Worm (Caenorhabditis elegans) whole organism, L1 larva: ENCODE measurements around the gene C50F4.8.

Experiments
- C04F5.9 ChIP-seq: sonication (generic microtip); optimal IDR thresholded peaks from 2 replicates; lab custom pipeline; 2016; ENCODE audit warnings: missing genetic modification characterization, missing compliant biosample characterization
- C16A3.4 ChIP-seq: fragments of 150-350 bp; optimal IDR thresholded peaks from 2 replicates; lab custom pipeline; 2014; ENCODE audit warnings: missing biosample characterization, missing genetic modification characterization
- C34B4.2 ChIP-seq: sonication (generic microtip); optimal IDR thresholded peaks from 2 replicates; lab custom pipeline; 2017; ENCODE audit warnings: mild to moderate bottlenecking, missing genetic modification characterization, missing compliant biosample characterization
- Y116A8C.19 ChIP-seq: sonication (generic microtip); optimal IDR thresholded peaks from 2 replicates; lab custom pipeline; 2016; ENCODE audit warnings: missing compliant biosample characterization, missing genetic modification characterization, borderline replicate concordance
- aha-1 ChIP-seq: fragments of 150-350 bp; optimal IDR thresholded peaks from 2 replicates; lab custom pipeline; 2014; ENCODE audit warnings: missing biosample characterization, missing genetic modification characterization
- alr-1 ChIP-seq: fragments of 200-800 bp; sonication (Bioruptor generic); optimal IDR thresholded peaks from 2 replicates; lab custom pipeline; 2018; ENCODE audit warnings: borderline replicate concordance, mild to moderate bottlenecking, missing genetic modification characterization, missing compliant biosample characterization
- ama-1 ChIP-seq: fragments of 150-350 bp; optimal IDR thresholded peaks from 2 replicates; lab custom pipeline; 2014
- ceh-63 ChIP-seq: fragments of 200-800 bp; sonication (Bioruptor generic); optimal IDR thresholded peaks from 2 replicates; lab custom pipeline; 2018; ENCODE audit warnings: mild to moderate bottlenecking, missing genetic modification characterization, missing compliant biosample characterization
- ceh-82 ChIP-seq, 3 experiments: fragments of 150-350 bp in 1 of 3; sonication (generic microtip) in 2 of 3; optimal IDR thresholded peaks; 2 replicates each; lab custom pipeline; 2014 to 2017; ENCODE audit warnings: missing biosample characterization in 3 of 3, missing genetic modification characterization in 3 of 3
- ceh-90 ChIP-seq: sonication (generic microtip); optimal IDR thresholded peaks from 2 replicates; lab custom pipeline; 2016; ENCODE audit warnings: missing genetic modification characterization, missing compliant biosample characterization
- ces-1 ChIP-seq: fragments of 150-350 bp; optimal IDR thresholded peaks from 2 replicates; lab custom pipeline; 2014; ENCODE audit warnings: missing biosample characterization, missing genetic modification reagents, missing genetic modification characterization
- dpl-1 ChIP-seq, 3 experiments: fragments of 150-350 bp in 2 of 3; sonication (generic microtip) in 1 of 3; optimal IDR thresholded peaks; 2 replicates each; lab custom pipeline; 2014 to 2017; ENCODE audit warnings: missing biosample characterization in 3 of 3, missing genetic modification characterization in 3 of 3, missing genetic modification reagents in 3 of 3
- dsc-1 ChIP-seq: sonication (generic microtip); optimal IDR thresholded peaks from 2 replicates; lab custom pipeline; 2016; ENCODE audit warnings: mild to moderate bottlenecking, missing genetic modification characterization, missing compliant biosample characterization
- elt-2 ChIP-seq: sonication (generic microtip); optimal IDR thresholded peaks from 2 replicates; lab custom pipeline; 2016; ENCODE audit warnings: missing genetic modification characterization, mild to moderate bottlenecking, inconsistent platforms, missing compliant biosample characterization, missing genetic modification reagents
- fkh-10 ChIP-seq: sonication (generic microtip); optimal IDR thresholded peaks from 2 replicates; lab custom pipeline; 2017; ENCODE audit warnings: missing biosample characterization, missing genetic modification reagents, missing genetic modification characterization
- fkh-4 ChIP-seq: sonication (generic microtip); optimal IDR thresholded peaks from 2 replicates; lab custom pipeline; 2016; ENCODE audit warnings: missing compliant biosample characterization, missing genetic modification characterization, borderline replicate concordance
- fkh-8 ChIP-seq: sonication (generic microtip); optimal IDR thresholded peaks from 2 replicates; lab custom pipeline; 2016; ENCODE audit warnings: mild to moderate bottlenecking, missing genetic modification characterization, missing compliant biosample characterization
- hlh-17 ChIP-seq: fragments of 200-800 bp; sonication (Bioruptor generic); optimal IDR thresholded peaks from 2 replicates; lab custom pipeline; 2018; ENCODE audit warnings: missing genetic modification characterization, mild to moderate bottlenecking, missing compliant biosample characterization, moderate library complexity, borderline replicate concordance
- hpl-2 ChIP-seq: fragments of 150-350 bp; optimal IDR thresholded peaks from 2 replicates; lab custom pipeline; 2014; ENCODE audit warnings: missing biosample characterization, missing genetic modification reagents, missing genetic modification characterization
- isw-1 ChIP-seq: fragments of 200-800 bp; sonication (Bioruptor generic); IDR thresholded peaks from 2 replicates; pipeline ENCODE4 v1.3.6; 2022; ENCODE audit warnings: missing genetic modification characterization, missing compliant biosample characterization
- lin-13 ChIP-seq: fragments of 150-350 bp; optimal IDR thresholded peaks from 2 replicates; lab custom pipeline; 2014; ENCODE audit warnings: missing biosample characterization, missing genetic modification reagents, missing genetic modification characterization
- lin-14 ChIP-seq: fragments of 200-800 bp; sonication (Bioruptor generic); optimal IDR thresholded peaks from 2 replicates; lab custom pipeline; 2018; ENCODE audit warnings: mild to moderate bottlenecking, missing genetic modification characterization, moderate library complexity, missing compliant biosample characterization
- lin-35 ChIP-seq, 2 experiments: fragments of 150-350 bp; optimal IDR thresholded peaks; 2 replicates each; lab custom pipeline; 2014; ENCODE audit warnings: missing biosample characterization in 2 of 2, missing genetic modification characterization in 2 of 2, missing genetic modification reagents in 2 of 2
- lin-39 ChIP-seq: fragments of 150-350 bp; optimal IDR thresholded peaks from 2 replicates; lab custom pipeline; 2014; ENCODE audit warnings: missing biosample characterization, missing genetic modification reagents, missing genetic modification characterization
- lir-3 ChIP-seq: sonication (generic microtip); optimal IDR thresholded peaks from 2 replicates; lab custom pipeline; 2016; ENCODE audit warnings: mild to moderate bottlenecking, missing genetic modification characterization, moderate library complexity, missing compliant biosample characterization; ENCODE audit not compliant: poor library complexity
- lsy-2 ChIP-seq, 2 experiments: fragments of 150-350 bp; optimal IDR thresholded peaks; 2 replicates each; lab custom pipeline; 2014; ENCODE audit warnings: missing biosample characterization in 2 of 2, missing genetic modification characterization in 2 of 2
- mep-1 ChIP-seq: fragments of 150-350 bp; optimal IDR thresholded peaks from 2 replicates; lab custom pipeline; 2014; ENCODE audit warnings: missing biosample characterization, missing genetic modification characterization
- nhr-19 ChIP-seq: fragments of 200-800 bp; sonication (Bioruptor generic); conservative IDR thresholded peaks from 2 replicates; pipeline ENCODE4 v1.3.6; 2022; ENCODE audit warnings: missing genetic modification characterization, missing compliant biosample characterization
- nhr-20 ChIP-seq: sonication (generic microtip); optimal IDR thresholded peaks from 2 replicates; lab custom pipeline; 2016; ENCODE audit warnings: mild to moderate bottlenecking, missing genetic modification characterization, missing compliant biosample characterization
- nhr-47 ChIP-seq: sonication (generic microtip); optimal IDR thresholded peaks from 2 replicates; lab custom pipeline; 2016; ENCODE audit warnings: mild to moderate bottlenecking, missing genetic modification characterization, moderate library complexity, missing compliant biosample characterization
- nhr-71 ChIP-seq: sonication (generic microtip); optimal IDR thresholded peaks from 2 replicates; lab custom pipeline; 2016; ENCODE audit warnings: mild to moderate bottlenecking, missing genetic modification characterization, moderate library complexity, missing compliant biosample characterization
- nhr-76 ChIP-seq: sonication (generic microtip); optimal IDR thresholded peaks from 2 replicates; lab custom pipeline; 2017; ENCODE audit warnings: missing biosample characterization, missing genetic modification characterization
- nhr-77 ChIP-seq: fragments of 150-350 bp; optimal IDR thresholded peaks from 2 replicates; lab custom pipeline; 2014; ENCODE audit warnings: missing biosample characterization, missing genetic modification characterization
- nhr-85 ChIP-seq: sonication (generic microtip); peaks from one replicate; lab custom pipeline; 2016; ENCODE audit warnings: missing genetic modification characterization, inconsistent platforms, missing compliant biosample characterization
- nhr-90 ChIP-seq: sonication (generic microtip); optimal IDR thresholded peaks from 2 replicates; lab custom pipeline; 2016; ENCODE audit warnings: mild to moderate bottlenecking, missing genetic modification characterization, missing compliant biosample characterization; ENCODE audit not compliant: poor library complexity
- pag-3 ChIP-seq: sonication (generic microtip); optimal IDR thresholded peaks from 2 replicates; lab custom pipeline; 2017; ENCODE audit warnings: missing genetic modification characterization, mild to moderate bottlenecking, missing compliant biosample characterization, antibody characterized with exemption, borderline replicate concordance; ENCODE audit not compliant: insufficient read depth
- pax-3 ChIP-seq: fragments of 200-800 bp; sonication (Bioruptor generic); optimal IDR thresholded peaks from 2 replicates; lab custom pipeline; 2018; ENCODE audit warnings: mild to moderate bottlenecking, missing genetic modification characterization, moderate library complexity, missing compliant biosample characterization
- pqm-1 ChIP-seq: sonication (generic microtip); optimal IDR thresholded peaks from 3 replicates; lab custom pipeline; 2017; ENCODE audit warnings: missing biosample characterization, missing genetic modification characterization
- skn-1 ChIP-seq: fragments of 150-350 bp; optimal IDR thresholded peaks from 2 replicates; lab custom pipeline; 2014; ENCODE audit warnings: missing biosample characterization, missing genetic modification characterization
- snpc-4 ChIP-seq: fragments of 150-350 bp; optimal IDR thresholded peaks from 2 replicates; lab custom pipeline; 2014; ENCODE audit warnings: missing biosample characterization, missing genetic modification characterization
- snu-23 ChIP-seq: sonication (generic microtip); optimal IDR thresholded peaks from 2 replicates; lab custom pipeline; 2016; ENCODE audit warnings: missing genetic modification characterization, missing compliant biosample characterization
- sox-4 ChIP-seq: sonication (generic microtip); optimal IDR thresholded peaks from 2 replicates; lab custom pipeline; 2016; ENCODE audit warnings: missing genetic modification characterization, missing compliant biosample characterization
- sup-37 ChIP-seq: fragments of 200-800 bp; sonication (Bioruptor generic); optimal IDR thresholded peaks from 2 replicates; lab custom pipeline; 2018; ENCODE audit warnings: mild to moderate bottlenecking, missing genetic modification characterization, missing compliant biosample characterization
- swsn-7 ChIP-seq: sonication (generic microtip); optimal IDR thresholded peaks from 2 replicates; lab custom pipeline; 2016; ENCODE audit warnings: missing genetic modification characterization, missing compliant biosample characterization
- unc-30 ChIP-seq: sonication (generic microtip); optimal IDR thresholded peaks from 2 replicates; lab custom pipeline; 2017; ENCODE audit warnings: missing biosample characterization, missing genetic modification characterization
- unc-62 ChIP-seq: fragments of 150-350 bp; optimal IDR thresholded peaks from 2 replicates; lab custom pipeline; 2014; ENCODE audit warnings: missing biosample characterization, missing genetic modification reagents, missing genetic modification characterization
- unc-86 ChIP-seq: sonication (generic microtip); optimal IDR thresholded peaks from 2 replicates; lab custom pipeline; 2016; ENCODE audit warnings: missing genetic modification characterization, missing compliant biosample characterization
- unc-98 ChIP-seq: fragments of 200-800 bp; sonication (Bioruptor generic); IDR thresholded peaks from 2 replicates; pipeline ENCODE4 v1.3.6; 2022; ENCODE audit warnings: missing genetic modification characterization, missing compliant biosample characterization
- vab-15 ChIP-seq: sonication (generic microtip); optimal IDR thresholded peaks from 2 replicates; lab custom pipeline; 2017; ENCODE audit warnings: missing genotype, mild to moderate bottlenecking, missing genetic modification characterization, missing compliant biosample characterization
- zag-1 ChIP-seq: fragments of 150-350 bp; optimal IDR thresholded peaks from 2 replicates; lab custom pipeline; 2014; ENCODE audit warnings: missing biosample characterization, missing genetic modification characterization
- zip-4 ChIP-seq: fragments of 200-800 bp; sonication (Bioruptor generic); optimal IDR thresholded peaks from 2 replicates; lab custom pipeline; 2018; ENCODE audit warnings: mild to moderate bottlenecking, missing genetic modification characterization, moderate library complexity, missing compliant biosample characterization
- ztf-11 ChIP-seq, 2 experiments: sonication (generic microtip); optimal IDR thresholded peaks; 2 replicates each; lab custom pipeline; 2016 to 2017; ENCODE audit warnings: missing genetic modification characterization in 2 of 2, missing biosample characterization in 1 of 2, missing compliant biosample characterization in 1 of 2
- ztf-4 ChIP-seq: fragments of 150-350 bp; optimal IDR thresholded peaks from 2 replicates; lab custom pipeline; 2014; ENCODE audit warnings: missing biosample characterization, missing genetic modification characterization

Gene C50F4.8

DNA sequence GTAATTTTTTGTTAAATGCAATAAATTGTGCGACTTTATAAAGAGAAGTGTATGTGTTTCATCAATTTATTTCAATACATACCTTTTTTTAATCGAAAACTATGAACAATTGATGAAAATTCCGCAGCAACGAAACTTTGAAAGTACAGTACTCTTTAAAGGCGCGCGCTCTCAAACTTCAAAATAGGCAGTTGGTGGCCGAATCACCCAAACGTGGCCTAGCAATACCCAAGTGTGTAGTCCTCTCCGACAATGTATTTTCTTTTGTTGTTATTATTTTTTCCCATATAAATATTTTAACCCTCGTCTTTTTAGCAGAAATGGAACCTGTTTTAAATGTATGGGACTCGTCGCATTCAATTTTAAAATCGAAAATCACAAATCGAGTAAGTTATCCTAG, 17.8 kb upstream of the C50F4.8 start, which contains the start of gene C50F4.4 (continued):
- no peak for TF ChIP-seq C04F5.9
- TF ChIP-seq elt-2 (tag; lab: Kevin White, UChicago) = no peak
- TF ChIP-seq ztf-11 (tag; optimal IDR thresholded peaks at IDR 0.05; lab: Kevin White, UChicago) = peak in 1 of 2 experiments; percentile 67
- no peak for TF ChIP-seq isw-1
- TF ChIP-seq nhr-47 (tag; lab: Kevin White, UChicago) = peak; percentile 67
- peak; percentile 61 for TF ChIP-seq dsc-1
- TF ChIP-seq snpc-4 (tag; lab: Kevin White, UChicago) = no peak
- no peak for TF ChIP-seq C16A3.4
- no peak for TF ChIP-seq nhr-77 (tag; lab: Kevin White, UChicago)
- no peak for TF ChIP-seq lin-13 (GFP tag; lab: Kevin White, UChicago)
- TF ChIP-seq lin-39 (tag; lab: Kevin White, UChicago) = peak; percentile 7
- no peak for TF ChIP-seq skn-1 (tag; lab: Kevin White, UChicago)
- no peak for TF ChIP-seq hpl-2
- no peak for TF ChIP-seq ceh-63 (GFP tag; lab: Kevin White, UChicago)
- TF ChIP-seq nhr-85 = peak; percentile 63
- TF ChIP-seq swsn-7 (tag; lab: Kevin White, UChicago) = peak; percentile 59
- TF ChIP-seq lin-35 (GFP tag; optimal IDR thresholded peaks at IDR 0.05; lab: Kevin White, UChicago) = peak; percentile 29 to 33
- no peak for TF ChIP-seq ceh-82 (tag; optimal IDR thresholded peaks at IDR 0.05; lab: Kevin White, UChicago)
- TF ChIP-seq hlh-17 = no peak
- TF ChIP-seq fkh-10 = no peak
- peak; percentile 71 for TF ChIP-seq nhr-90 (tag; lab: Kevin White, UChicago)
- TF ChIP-seq lsy-2 (tag; optimal IDR thresholded peaks at IDR 0.05; lab: Kevin White, UChicago) = peak in 1 of 2 experiments; percentile 61
- TF ChIP-seq zag-1 (tag; lab: Kevin White, UChicago) = no peak
- peak; percentile 20 to 65 (median 38) for TF ChIP-seq dpl-1 (GFP tag; optimal IDR thresholded peaks at IDR 0.05; lab: Kevin White, UChicago)
- no peak for TF ChIP-seq pqm-1
- TF ChIP-seq unc-98 = no peak
- TF ChIP-seq Y116A8C.19 (tag; lab: Kevin White, UChicago) = no peak
- TF ChIP-seq C34B4.2 (tag; lab: Kevin White, UChicago) = no peak
- no peak for TF ChIP-seq aha-1 (tag; lab: Kevin White, UChicago)
- no peak for TF ChIP-seq zip-4
- peak; percentile 55 for TF ChIP-seq snu-23
- no peak for TF ChIP-seq sup-37 (GFP tag; lab: Kevin White, UChicago)
- peak; percentile 69 for TF ChIP-seq nhr-71 (tag; lab: Kevin White, UChicago)
- TF ChIP-seq nhr-19 (GFP tag; lab: Robert Waterston, UW) = peak; percentile 42; the same call in 1 of the 2 replicates
- peak; percentile 50 for TF ChIP-seq lin-14 (GFP tag; lab: Kevin White, UChicago)
- no peak for TF ChIP-seq ztf-4 (tag; lab: Kevin White, UChicago)
- TF ChIP-seq lir-3 = peak; percentile 77
- TF ChIP-seq sox-4 (tag; lab: Kevin White, UChicago) = peak; percentile 72
- no peak for TF ChIP-seq unc-30 (tag; lab: Kevin White, UChicago)
- no peak for TF ChIP-seq alr-1 (tag; lab: Kevin White, UChicago)
- peak; percentile 15 for TF ChIP-seq fkh-8 (tag; lab: Kevin White, UChicago)
- peak; percentile 32 for TF ChIP-seq pax-3 (tag; lab: Kevin White, UChicago)
- peak; percentile 64 for TF ChIP-seq fkh-4
- no peak for TF ChIP-seq ama-1 (lab: Kevin White, UChicago)
- no peak for TF ChIP-seq ces-1 (GFP tag; lab: Kevin White, UChicago)
- TF ChIP-seq mep-1 (tag; lab: Kevin White, UChicago) = peak; percentile 12
- TF ChIP-seq unc-62 (GFP tag; lab: Kevin White, UChicago) = no peak
- TF ChIP-seq ceh-90 (tag; lab: Kevin White, UChicago) = peak; percentile 74
- no peak for TF ChIP-seq pag-3
- no peak for TF ChIP-seq vab-15 (tag; lab: Kevin White, UChicago)
- TF ChIP-seq nhr-76 (tag; lab: Kevin White, UChicago) = no peak
- TF ChIP-seq nhr-20 (tag; lab: Kevin White, UChicago) = peak; percentile 53
- TF ChIP-seq unc-86 (tag; lab: Kevin White, UChicago) = peak; percentile 15
